Worm (Caenorhabditis elegans) whole organism, mixed stage, embryonic: Measurements from ENCODE around the gene pes-23.

Experiments
- M03D4.4 ChIP-seq: sonication (generic microtip); optimal IDR thresholded peaks from 2 replicates; lab custom pipeline; 2017; ENCODE audit warnings: mild to moderate bottlenecking, missing genetic modification characterization, missing compliant biosample characterization
- bed-3 ChIP-seq: fragments of 200-800 bp; sonication (Bioruptor generic); optimal IDR thresholded peaks from 3 replicates; lab custom pipeline; 2018; ENCODE audit warnings: mild to moderate bottlenecking, missing genetic modification characterization, moderate library complexity, missing compliant biosample characterization
- blmp-1 ChIP-seq: fragments of 150-350 bp; optimal IDR thresholded peaks from 2 replicates; lab custom pipeline; 2014; ENCODE audit warnings: missing biosample characterization, missing genetic modification characterization
- ceh-39 ChIP-seq: fragments of 150-350 bp; optimal IDR thresholded peaks from 2 replicates; lab custom pipeline; 2014; ENCODE audit warnings: missing biosample characterization, missing genetic modification characterization
- ceh-43 ChIP-seq: fragments of 200-800 bp; sonication (Bioruptor generic); optimal IDR thresholded peaks from 2 replicates; lab custom pipeline; 2018; ENCODE audit warnings: mild to moderate bottlenecking, missing genetic modification characterization, moderate library complexity, missing compliant biosample characterization
- ceh-83 ChIP-seq: fragments of 200-800 bp; sonication (Bioruptor generic); optimal IDR thresholded peaks from 2 replicates; lab custom pipeline; 2018; ENCODE audit warnings: mild to moderate bottlenecking, missing genetic modification characterization, missing compliant biosample characterization
- ces-1 ChIP-seq: fragments of 150-350 bp; optimal IDR thresholded peaks from 2 replicates; lab custom pipeline; 2014; ENCODE audit warnings: missing biosample characterization, missing genetic modification reagents, missing genetic modification characterization
- cnd-1 ChIP-seq: fragments of 200-800 bp; sonication (Bioruptor generic); optimal IDR thresholded peaks from 2 replicates; lab custom pipeline; 2018; ENCODE audit warnings: mild to moderate bottlenecking, missing genetic modification characterization, missing compliant biosample characterization
- drap-1 ChIP-seq: fragments of 200-800 bp; sonication (Bioruptor generic); optimal IDR thresholded peaks from 3 replicates; lab custom pipeline; 2018; ENCODE audit warnings: mild to moderate bottlenecking, missing genetic modification characterization, missing compliant biosample characterization
- elt-1 ChIP-seq: sonication (generic microtip); optimal IDR thresholded peaks from 2 replicates; lab custom pipeline; 2017; ENCODE audit warnings: missing genetic modification characterization, mild to moderate bottlenecking, missing compliant biosample characterization, antibody characterized with exemption, moderate library complexity, borderline replicate concordance; ENCODE audit not compliant: insufficient read depth
- elt-3 ChIP-seq: fragments of 150-350 bp; optimal IDR thresholded peaks from 2 replicates; lab custom pipeline; 2014; ENCODE audit warnings: missing biosample characterization, missing genetic modification characterization
- flh-1 ChIP-seq: fragments of 200-800 bp; sonication (Bioruptor generic); optimal IDR thresholded peaks from 2 replicates; lab custom pipeline; 2018; ENCODE audit warnings: mild to moderate bottlenecking, missing genetic modification characterization, moderate library complexity, missing compliant biosample characterization
- ham-2 ChIP-seq: fragments of 200-800 bp; sonication (Bioruptor generic); optimal IDR thresholded peaks from 2 replicates; lab custom pipeline; 2018; ENCODE audit warnings: mild to moderate bottlenecking, missing genetic modification characterization, missing compliant biosample characterization
- lin-13 ChIP-seq: fragments of 150-350 bp; optimal IDR thresholded peaks from 2 replicates; lab custom pipeline; 2014; ENCODE audit warnings: missing biosample characterization, missing genetic modification characterization
- lin-32 ChIP-seq: fragments of 200-800 bp; sonication (Bioruptor generic); optimal IDR thresholded peaks from 2 replicates; lab custom pipeline; 2018; ENCODE audit warnings: mild to moderate bottlenecking, missing genetic modification characterization, missing compliant biosample characterization
- lsy-2 ChIP-seq: fragments of 150-350 bp; optimal IDR thresholded peaks from 2 replicates; lab custom pipeline; 2014; ENCODE audit warnings: missing biosample characterization, missing genetic modification characterization
- mab-5 ChIP-seq: fragments of 150-350 bp; optimal IDR thresholded peaks from 2 replicates; lab custom pipeline; 2014; ENCODE audit warnings: missing biosample characterization, missing genetic modification characterization
- mep-1 ChIP-seq: fragments of 150-350 bp; optimal IDR thresholded peaks from 2 replicates; lab custom pipeline; 2017; ENCODE audit warnings: missing biosample characterization, missing genetic modification reagents, missing genetic modification characterization, inconsistent platforms
- mls-2 ChIP-seq: sonication (generic microtip); optimal IDR thresholded peaks from 2 replicates; lab custom pipeline; 2016; ENCODE audit warnings: mild to moderate bottlenecking, missing genetic modification characterization, moderate library complexity, missing compliant biosample characterization
- nhr-12 ChIP-seq: fragments of 150-350 bp; optimal IDR thresholded peaks from 2 replicates; lab custom pipeline; 2014; ENCODE audit warnings: missing biosample characterization, missing genetic modification characterization
- nhr-2 ChIP-seq: fragments of 150-350 bp; optimal IDR thresholded peaks from 2 replicates; lab custom pipeline; 2014; ENCODE audit warnings: missing biosample characterization, missing genetic modification characterization
- nhr-28 ChIP-seq: fragments of 150-350 bp; optimal IDR thresholded peaks from 2 replicates; lab custom pipeline; 2014; ENCODE audit warnings: missing biosample characterization, missing genetic modification characterization
- nhr-76 ChIP-seq: sonication (generic microtip); optimal IDR thresholded peaks from 2 replicates; lab custom pipeline; 2017; ENCODE audit warnings: missing biosample characterization, missing genetic modification characterization
- tbx-8 ChIP-seq: fragments of 200-800 bp; sonication (Bioruptor generic); optimal IDR thresholded peaks from 2 replicates; lab custom pipeline; 2018; ENCODE audit warnings: mild to moderate bottlenecking, missing genetic modification characterization, moderate library complexity, missing compliant biosample characterization
- unc-120 ChIP-seq: sonication (generic microtip); optimal IDR thresholded peaks from 2 replicates; lab custom pipeline; 2017; ENCODE audit warnings: missing genetic modification characterization, missing compliant biosample characterization; ENCODE audit not compliant: poor library complexity, severe bottlenecking
- unc-39 ChIP-seq: fragments of 150-350 bp; optimal IDR thresholded peaks from 2 replicates; lab custom pipeline; 2014; ENCODE audit warnings: missing biosample characterization, missing genetic modification characterization
- unc-62 ChIP-seq: fragments of 150-350 bp; optimal IDR thresholded peaks from 2 replicates; lab custom pipeline; 2014; ENCODE audit warnings: missing biosample characterization, missing genetic modification reagents, missing genetic modification characterization
- zip-8 ChIP-seq: fragments of 150-350 bp; optimal IDR thresholded peaks from 2 replicates; lab custom pipeline; 2014; ENCODE audit warnings: missing biosample characterization, missing genetic modification characterization
- ztf-11 ChIP-seq: fragments of 150-350 bp; optimal IDR thresholded peaks from 2 replicates; lab custom pipeline; 2014; ENCODE audit warnings: missing biosample characterization, missing genetic modification characterization

pes-23 gene

DNA sequence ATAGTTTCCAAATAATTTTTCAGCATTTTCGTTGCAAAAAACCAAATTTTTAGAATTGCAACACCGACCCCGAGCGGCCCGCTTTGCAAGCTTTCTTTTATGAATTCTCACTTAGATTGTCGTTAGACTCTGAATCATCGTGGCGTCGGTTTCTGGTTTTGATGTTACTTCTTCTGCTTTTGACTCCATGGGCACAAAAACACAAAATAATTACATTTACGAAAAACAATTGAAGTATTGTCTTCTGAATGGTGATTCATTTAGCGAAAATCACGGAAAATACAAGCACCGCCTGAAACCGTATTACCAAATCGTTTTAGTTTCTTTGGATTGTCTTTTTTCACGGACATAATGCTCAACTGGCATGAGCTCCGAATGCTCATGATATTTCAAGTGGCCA, at the start of gene pes-23:
pes-23 (plus strand) TSS at position 301 of the 400 bp plus-strand sequence.
- no peak for TF ChIP-seq ham-2 (GFP tag; lab: Kevin White, UChicago)
- TF ChIP-seq nhr-2 (tag; lab: Kevin White, UChicago): no peak
- no peak for TF ChIP-seq mab-5 (tag; lab: Kevin White, UChicago)
- TF ChIP-seq ces-1: no peak
- TF ChIP-seq ceh-43 (GFP tag; lab: Kevin White, UChicago): no peak

DNA sequence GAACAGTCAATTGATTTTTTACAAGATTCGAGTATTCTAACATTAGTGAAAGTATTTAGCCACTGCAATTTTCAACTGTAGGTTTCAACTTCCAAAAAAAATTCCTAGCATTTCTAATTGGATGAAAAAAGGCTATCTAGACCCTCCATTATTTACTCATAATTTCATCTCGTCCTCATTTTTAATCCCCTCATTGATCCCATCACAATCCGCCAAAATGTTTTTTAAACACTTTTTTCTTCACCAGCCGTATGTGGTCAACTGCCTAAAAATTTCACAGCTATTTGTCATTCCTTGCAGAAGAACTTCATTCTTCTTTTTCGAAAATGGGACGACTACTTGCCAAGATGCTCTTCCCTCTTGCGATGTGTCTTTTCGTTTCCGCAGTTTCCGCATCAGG, 47.9 kb upstream of the pes-23 start, which contains the start of gene rig-3:
rig-3 (plus strand) TSS at position 301 of the 400 bp plus-strand sequence.
- TF ChIP-seq nhr-76 (tag; lab: Kevin White, UChicago) (no peak), drap-1 (GFP tag; lab: Kevin White, UChicago) (no peak), ztf-11 (tag; lab: Kevin White, UChicago) (no peak), M03D4.4 (tag; lab: Kevin White, UChicago) (no peak), nhr-2 (tag; lab: Kevin White, UChicago) (no peak), elt-1 (no peak), flh-1 (GFP tag; lab: Kevin White, UChicago) (no peak), unc-39 (tag; lab: Kevin White, UChicago) (no peak), nhr-12 (no peak)

DNA sequence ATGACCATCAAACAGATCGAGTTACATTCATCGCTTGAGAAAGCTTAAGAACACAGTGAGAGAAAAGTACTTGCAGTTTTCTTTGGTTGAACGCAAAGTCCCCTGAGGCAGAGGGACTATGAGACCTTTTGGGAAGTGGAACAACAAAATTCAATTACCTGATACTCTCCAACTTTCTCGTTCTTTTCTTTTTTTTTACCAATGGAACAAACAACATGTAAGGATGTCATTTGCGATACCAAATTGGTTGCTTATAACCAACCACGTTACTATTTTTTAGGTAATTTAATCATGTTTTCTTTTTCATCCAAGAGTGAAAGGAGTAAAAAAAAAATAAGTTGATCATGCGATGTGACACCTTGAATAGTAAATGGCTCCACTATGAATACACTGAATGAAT, 44.4 kb upstream of the pes-23 start:
- TF ChIP-seq ces-1: peak; percentile 67
- no peak for TF ChIP-seq nhr-28 (tag; lab: Kevin White, UChicago)

DNA sequence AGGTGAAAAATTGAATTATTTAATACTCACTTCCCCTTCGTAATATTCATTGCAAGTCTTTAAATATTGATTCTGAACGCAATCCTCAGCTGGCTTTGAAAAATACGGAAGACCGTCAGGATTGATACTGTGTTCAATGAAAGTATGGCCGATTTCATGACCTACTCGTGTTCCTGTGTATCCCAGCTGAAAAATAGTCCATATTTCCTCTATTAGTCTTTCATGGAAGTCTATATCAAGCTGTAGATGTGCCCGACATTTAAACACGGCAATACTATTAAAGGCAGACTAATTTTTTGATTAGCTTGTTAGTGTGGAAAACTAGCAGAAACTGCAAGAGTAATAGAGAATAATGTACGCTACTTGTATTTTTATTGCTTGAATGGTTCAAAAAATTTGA, 39.6 kb upstream of the pes-23 start:
- TF ChIP-seq blmp-1: no peak
- no peak for TF ChIP-seq cnd-1 (tag; lab: Kevin White, UChicago)
- no peak for TF ChIP-seq nhr-76 (tag; lab: Kevin White, UChicago)
- TF ChIP-seq unc-62 (GFP tag; lab: Kevin White, UChicago): no peak
- no peak for TF ChIP-seq zip-8 (tag; lab: Kevin White, UChicago)
- no peak for TF ChIP-seq ham-2 (GFP tag; lab: Kevin White, UChicago)
- TF ChIP-seq unc-120 (tag; lab: Kevin White, UChicago): no peak
- TF ChIP-seq mab-5 (tag; lab: Kevin White, UChicago): no peak
- no peak for TF ChIP-seq ceh-43 (GFP tag; lab: Kevin White, UChicago)
- TF ChIP-seq mls-2 (tag; lab: Kevin White, UChicago): no peak
- TF ChIP-seq ceh-83 (GFP tag; lab: Kevin White, UChicago): no peak
- TF ChIP-seq lsy-2 (tag; lab: Kevin White, UChicago): no peak

DNA sequence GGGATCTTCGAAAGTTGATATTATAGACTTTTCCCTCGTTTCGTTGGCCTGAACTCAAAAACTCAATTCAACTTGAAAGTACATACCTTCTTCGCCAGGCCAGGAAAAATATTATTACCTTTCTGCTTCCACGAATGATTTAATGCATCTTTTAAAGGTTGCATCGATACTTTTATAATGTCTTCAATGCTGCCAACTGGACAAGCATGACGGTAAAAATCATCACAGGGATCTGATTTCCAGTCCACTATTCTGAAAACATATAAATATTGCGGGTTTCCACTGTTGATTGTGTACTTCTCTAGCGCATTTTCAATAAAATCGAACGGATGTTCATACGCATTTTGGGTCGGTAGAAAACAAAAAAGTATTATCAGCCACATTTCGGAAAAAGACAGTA, 38.1 kb upstream of the pes-23 start, which contains the start of gene nep-4:
nep-4 (minus strand) TSS at position 393 of the 400 bp plus-strand sequence.
- no peak for TF ChIP-seq ces-1
- TF ChIP-seq ham-2 (GFP tag; lab: Kevin White, UChicago): no peak
- no peak for TF ChIP-seq flh-1 (GFP tag; lab: Kevin White, UChicago)
- no peak for TF ChIP-seq tbx-8 (GFP tag; lab: Kevin White, UChicago)
- TF ChIP-seq lin-13 (tag; lab: Kevin White, UChicago): no peak
- TF ChIP-seq ztf-11 (tag; lab: Kevin White, UChicago): no peak
- no peak for TF ChIP-seq mls-2 (tag; lab: Kevin White, UChicago)
- TF ChIP-seq ceh-83 (GFP tag; lab: Kevin White, UChicago): no peak
- TF ChIP-seq mep-1 (tag; lab: Kevin White, UChicago): no peak
- TF ChIP-seq ceh-43 (GFP tag; lab: Kevin White, UChicago): no peak
- TF ChIP-seq elt-1: no peak
- TF ChIP-seq drap-1 (GFP tag; lab: Kevin White, UChicago): no peak

DNA sequence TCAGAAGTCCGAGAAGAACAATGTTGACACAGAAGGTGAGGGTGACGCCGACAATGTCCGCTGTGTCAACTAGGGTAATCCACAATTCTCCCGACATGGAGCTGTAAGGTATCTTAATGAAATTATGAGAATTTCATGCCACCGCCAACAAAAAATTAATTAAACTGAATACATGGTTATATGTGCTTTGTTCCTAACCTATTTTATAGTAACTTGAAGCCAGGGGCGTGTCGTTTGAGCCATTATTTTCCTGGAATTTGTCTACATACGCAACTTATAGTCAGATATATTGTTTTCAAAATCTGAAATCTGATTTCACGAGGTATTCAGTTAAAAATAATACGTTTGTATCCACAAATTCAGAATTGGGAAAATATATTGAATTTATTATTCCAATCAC, 35.3 kb upstream of the pes-23 start, which contains the start of gene odr-10:
odr-10 (minus strand) TSS at position 101 of the 400 bp plus-strand sequence.
- TF ChIP-seq lin-13 (tag; lab: Kevin White, UChicago) (no peak), nhr-28 (tag; lab: Kevin White, UChicago) (no peak), ham-2 (GFP tag; lab: Kevin White, UChicago) (no peak), mep-1 (tag; lab: Kevin White, UChicago) (no peak), mab-5 (tag; lab: Kevin White, UChicago) (no peak), flh-1 (GFP tag; lab: Kevin White, UChicago) (no peak)

DNA sequence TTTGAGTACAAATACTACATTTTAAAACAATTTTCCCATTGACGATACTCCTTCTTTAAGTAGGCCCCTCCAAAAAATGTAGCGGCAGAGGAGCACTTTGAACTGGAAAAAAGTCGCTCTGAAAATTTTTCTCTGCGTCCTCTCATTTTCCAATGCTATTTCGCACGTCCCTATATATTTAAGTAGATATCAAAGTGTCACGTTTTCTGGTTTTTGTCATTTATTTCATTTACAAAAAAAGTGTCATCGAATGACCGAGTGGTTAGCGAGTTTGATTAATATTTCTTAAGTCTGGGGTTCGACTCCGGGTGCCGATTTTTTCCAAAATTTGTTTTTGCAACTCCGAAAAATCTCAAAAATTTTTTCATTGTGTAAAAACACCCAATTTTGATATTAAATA, 34.3 kb upstream of the pes-23 start:
- no peak for TF ChIP-seq nhr-76 (tag; lab: Kevin White, UChicago)
- no peak for TF ChIP-seq ceh-39
- TF ChIP-seq elt-3: no peak
- no peak for TF ChIP-seq lsy-2 (tag; lab: Kevin White, UChicago)
- TF ChIP-seq mep-1 (tag; lab: Kevin White, UChicago): no peak
- TF ChIP-seq nhr-2 (tag; lab: Kevin White, UChicago): no peak
- no peak for TF ChIP-seq mls-2 (tag; lab: Kevin White, UChicago)
- TF ChIP-seq bed-3 (GFP tag; lab: Kevin White, UChicago): no peak
- no peak for TF ChIP-seq zip-8 (tag; lab: Kevin White, UChicago)
- TF ChIP-seq M03D4.4 (tag; lab: Kevin White, UChicago): no peak
- no peak for TF ChIP-seq lin-32 (GFP tag; lab: Kevin White, UChicago)
